Fruit fly (Drosophila melanogaster): ENCODE measurements around the gene Or85d.

Or85d gene

DNA sequence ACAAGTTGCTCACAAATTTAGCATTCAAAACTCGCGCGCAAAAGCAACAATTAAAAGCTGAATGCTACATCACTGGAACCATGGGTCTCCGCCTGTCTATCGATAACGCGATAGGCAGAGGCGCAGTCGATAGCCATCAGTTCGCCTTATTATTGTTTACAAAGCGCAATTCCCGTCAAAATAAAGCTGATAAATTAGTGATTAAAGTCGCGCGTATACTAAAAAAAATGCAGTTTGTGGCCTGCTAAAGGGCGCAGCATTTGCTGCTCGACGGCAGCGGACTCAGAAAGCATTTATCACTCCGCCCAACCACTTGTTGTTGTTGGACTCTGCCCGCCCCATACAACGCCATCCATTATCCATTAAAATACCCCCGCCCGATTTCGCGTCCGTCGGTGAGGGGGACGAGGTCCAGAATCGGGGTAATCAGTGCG, 34.6 kb upstream of the Or85d start, which contains the start of gene CG11737 (continued):
- peak; percentile 99 for TF ChIP-seq E2f2 (GFP tag; IDR thresholded peaks at IDR 0.05)
- no peak for TF ChIP-seq wek (GFP tag; optimal IDR thresholded peaks at IDR 0.05)
- TF ChIP-seq H2.0 (GFP tag; IDR thresholded peaks at IDR 0.05): no peak
- no peak for TF ChIP-seq CG17361 (GFP tag; IDR thresholded peaks at IDR 0.05)
- TF ChIP-seq Sox102F (GFP tag; optimal IDR thresholded peaks at IDR 0.05): no peak
- TF ChIP-seq klu (GFP tag; IDR thresholded peaks at IDR 0.05): no peak
- TF ChIP-seq lab (GFP tag; optimal IDR thresholded peaks at IDR 0.05): no peak
- TF ChIP-seq gfzf (GFP tag; optimal IDR thresholded peaks at IDR 0.05): no peak
- peak; percentile 57 for TF ChIP-seq Abd-B (GFP tag; optimal IDR thresholded peaks at IDR 0.05)
- no peak for TF ChIP-seq Mes4 (GFP tag; optimal IDR thresholded peaks at IDR 0.05)
- TF ChIP-seq vnd (GFP tag; IDR thresholded peaks at IDR 0.05; ENCODE audit: partially characterized antibody): peak; percentile 69
- TF ChIP-seq corto (GFP tag; optimal IDR thresholded peaks at IDR 0.05): no peak
- no peak for TF ChIP-seq kay (GFP tag; optimal IDR thresholded peaks at IDR 0.05)
- peak; percentile 69 for TF ChIP-seq scrt (GFP tag; optimal IDR thresholded peaks at IDR 0.05)
- no peak for TF ChIP-seq CG11723 (GFP tag; optimal IDR thresholded peaks at IDR 0.05)
- TF ChIP-seq toy (GFP tag; IDR thresholded peaks at IDR 0.05): no peak
- TF ChIP-seq HLHmδ (GFP tag; optimal IDR thresholded peaks at IDR 0.05): no peak
- no peak for TF ChIP-seq CG8924 (tag; optimal IDR thresholded peaks at IDR 0.05)
- no peak for TF ChIP-seq HHEX (GFP tag; optimal IDR thresholded peaks at IDR 0.05)
- no peak for TF ChIP-seq CG10321 (GFP tag; IDR thresholded peaks at IDR 0.05)
- TF ChIP-seq CG3995 (GFP tag; optimal IDR thresholded peaks at IDR 0.05): no peak
- peak; percentile 61 for TF ChIP-seq CG11504 (tag; optimal IDR thresholded peaks at IDR 0.05)
- no peak for TF ChIP-seq ash1 (GFP tag; optimal IDR thresholded peaks at IDR 0.05)
- no peak for TF ChIP-seq ATbp (GFP tag; optimal IDR thresholded peaks at IDR 0.05)
- TF ChIP-seq CG17802 (tag; optimal IDR thresholded peaks at IDR 0.05): no peak
- no peak for TF ChIP-seq pnt (GFP tag; optimal IDR thresholded peaks at IDR 0.05)
- no peak for TF ChIP-seq pan (optimal IDR thresholded peaks at IDR 0.05)
- no peak for TF ChIP-seq pan (GFP tag; optimal IDR thresholded peaks at IDR 0.05 in 1 of 2, IDR thresholded peaks at IDR 0.05 in 1 of 2)
- no peak for TF ChIP-seq CG7928 (GFP tag; optimal IDR thresholded peaks at IDR 0.05)
- TF ChIP-seq CG12744 (GFP tag; optimal IDR thresholded peaks at IDR 0.05): no peak
- TF ChIP-seq fu2 (GFP tag; optimal IDR thresholded peaks at IDR 0.05): no peak
- TF ChIP-seq Vsx1 (GFP tag; optimal IDR thresholded peaks at IDR 0.05): no peak
- TF ChIP-seq dan (GFP tag; IDR thresholded peaks at IDR 0.05): no peak
- TF ChIP-seq Hmx (GFP tag; optimal IDR thresholded peaks at IDR 0.05): no peak
- no peak for TF ChIP-seq Side (GFP tag; optimal IDR thresholded peaks at IDR 0.05)
- peak; percentile 73 for TF ChIP-seq bbx (GFP tag; IDR thresholded peaks at IDR 0.05; ENCODE audit: partially characterized antibody)
- no peak for TF ChIP-seq peb (GFP tag; IDR thresholded peaks at IDR 0.05)
- no peak for TF ChIP-seq sens-2 (GFP tag; IDR thresholded peaks at IDR 0.05)
- TF ChIP-seq tll (GFP tag; optimal IDR thresholded peaks at IDR 0.05): no peak
- TF ChIP-seq MTF-1 (GFP tag; optimal IDR thresholded peaks at IDR 0.05; ENCODE audit: borderline replicate concordance): no peak
- TF ChIP-seq tio (GFP tag; optimal IDR thresholded peaks at IDR 0.05): no peak
- TF ChIP-seq cg (GFP tag; optimal IDR thresholded peaks at IDR 0.05): no peak
- no peak for TF ChIP-seq Sry-β (GFP tag; optimal IDR thresholded peaks at IDR 0.05)
- no peak for TF ChIP-seq Xbp1 (GFP tag; optimal IDR thresholded peaks at IDR 0.05)
- no peak for TF ChIP-seq ERR (GFP tag; optimal IDR thresholded peaks at IDR 0.05)
- no peak for TF ChIP-seq Taf1 (GFP tag; IDR thresholded peaks at IDR 0.05)
- no peak for TF ChIP-seq eyg (GFP tag; optimal IDR thresholded peaks at IDR 0.05)
- TF ChIP-seq CG14965 (GFP tag; optimal IDR thresholded peaks at IDR 0.05; ENCODE audit: borderline replicate concordance): no peak
- TF ChIP-seq onecut (GFP tag; IDR thresholded peaks at IDR 0.05): no peak
- no peak for TF ChIP-seq mam (GFP tag; optimal IDR thresholded peaks at IDR 0.05)
- TF ChIP-seq Spps (tag; optimal IDR thresholded peaks at IDR 0.05): no peak
- TF ChIP-seq usp (GFP tag; optimal IDR thresholded peaks at IDR 0.05): no peak

Data from whole organism, embryonic.